Worm (Caenorhabditis elegans): ENCODE results near the gene R102.4.

ce11 chrIV:10727734-10728133, 32.6 kb upstream of the R102.4 start, which contains the start of gene ZC168.2:
- TF ChIP-seq nhr-11 (tag; optimal IDR thresholded peaks at IDR 0.05) (no peak), daf-16 (GFP tag; optimal IDR thresholded peaks at IDR 0.05) (no peak), daf-16 (tag; optimal IDR thresholded peaks at IDR 0.05) (no peak), aha-1 (tag) (no peak), lin-13 (GFP tag; optimal IDR thresholded peaks at IDR 0.05) (no peak), vab-7 (GFP tag; IDR thresholded peaks at IDR 0.05) (no peak), dpl-1 (GFP tag; optimal IDR thresholded peaks at IDR 0.05) (no peak), ama-1 (optimal IDR thresholded peaks at IDR 0.05) (no peak), lin-15B (tag; optimal IDR thresholded peaks at IDR 0.05) (no peak), mdl-1 (tag; optimal IDR thresholded peaks at IDR 0.05) (no peak), mep-1 (tag; optimal IDR thresholded peaks at IDR 0.05) (no peak), snpc-1.2 (GFP tag; IDR thresholded peaks at IDR 0.05) (no peak), nhr-77 (tag; optimal IDR thresholded peaks at IDR 0.05) (no peak), spr-1 (tag; optimal IDR thresholded peaks at IDR 0.05) (no peak)

Measured in whole organism, L4 larva.